Worm (Caenorhabditis elegans) whole organism, L2 larva: ENCODE results near the gene che-10.

Experiments
- C34F6.9 ChIP-seq: fragments of 150-350 bp; optimal IDR thresholded peaks from 2 replicates; lab custom pipeline; 2014; ENCODE audit warnings: missing biosample characterization, missing genetic modification characterization
- F13H6.1 ChIP-seq: sonication (generic microtip); optimal IDR thresholded peaks from 2 replicates; lab custom pipeline; 2016; ENCODE audit warnings: missing genetic modification characterization, missing compliant biosample characterization
- R02D3.7 ChIP-seq: fragments of 150-350 bp; optimal IDR thresholded peaks from 2 replicates; lab custom pipeline; 2014; ENCODE audit warnings: missing biosample characterization, missing genetic modification characterization
- Y55F3AM.14 ChIP-seq: fragments of 200-800 bp; sonication (Bioruptor generic); optimal IDR thresholded peaks from 2 replicates; lab custom pipeline; 2018; ENCODE audit warnings: mild to moderate bottlenecking, missing genetic modification characterization, missing compliant biosample characterization
- ZK546.5 ChIP-seq: sonication (generic microtip); optimal IDR thresholded peaks from 2 replicates; lab custom pipeline; 2017; ENCODE audit warnings: missing biosample characterization, missing genetic modification characterization
- alr-1 ChIP-seq: fragments of 150-350 bp; optimal IDR thresholded peaks from 2 replicates; lab custom pipeline; 2014; ENCODE audit warnings: missing biosample characterization, missing genetic modification characterization
- aly-2 ChIP-seq: fragments of 150-350 bp; optimal IDR thresholded peaks from 2 replicates; lab custom pipeline; 2014; ENCODE audit warnings: missing biosample characterization, missing genetic modification characterization
- ama-1 ChIP-seq: fragments of 150-350 bp; optimal IDR thresholded peaks from 2 replicates; lab custom pipeline; 2018; ENCODE audit warnings: inconsistent platforms
- blmp-1 ChIP-seq: sonication (generic microtip); optimal IDR thresholded peaks from 2 replicates; lab custom pipeline; 2017; ENCODE audit warnings: missing genetic modification characterization, mild to moderate bottlenecking, missing compliant biosample characterization, antibody characterized with exemption, moderate library complexity; ENCODE audit not compliant: insufficient read depth
- ceh-16 ChIP-seq: fragments of 150-350 bp; optimal IDR thresholded peaks from 2 replicates; lab custom pipeline; 2014; ENCODE audit warnings: missing biosample characterization, missing genetic modification characterization
- ceh-82 ChIP-seq: fragments of 150-350 bp; optimal IDR thresholded peaks from 2 replicates; lab custom pipeline; 2014; ENCODE audit warnings: missing biosample characterization, missing genetic modification characterization
- crh-2 ChIP-seq: sonication (generic microtip); optimal IDR thresholded peaks from 2 replicates; lab custom pipeline; 2017; ENCODE audit warnings: missing biosample characterization, missing genetic modification characterization
- dmd-4 ChIP-seq: sonication (generic microtip); optimal IDR thresholded peaks from 2 replicates; lab custom pipeline; 2017; ENCODE audit warnings: missing biosample characterization, missing genetic modification characterization
- egl-27 ChIP-seq: sonication (generic microtip); optimal IDR thresholded peaks from 3 replicates; lab custom pipeline; 2017; ENCODE audit warnings: missing biosample characterization, missing genetic modification reagents, missing genetic modification characterization
- elt-1 ChIP-seq: fragments of 150-350 bp; optimal IDR thresholded peaks from 2 replicates; lab custom pipeline; 2014; ENCODE audit warnings: missing biosample characterization, missing genetic modification characterization
- elt-3 ChIP-seq: sonication (generic microtip); optimal IDR thresholded peaks from 2 replicates; lab custom pipeline; 2017; ENCODE audit warnings: missing biosample characterization, missing genetic modification characterization
- fos-1 ChIP-seq: fragments of 150-350 bp; optimal IDR thresholded peaks from 2 replicates; lab custom pipeline; 2014; ENCODE audit warnings: missing biosample characterization, missing genetic modification characterization
- gmeb-1 ChIP-seq: fragments of 150-350 bp; optimal IDR thresholded peaks from 2 replicates; lab custom pipeline; 2014; ENCODE audit warnings: missing biosample characterization, missing genetic modification characterization
- lin-11 ChIP-seq: fragments of 150-350 bp; sonication (generic microtip); optimal IDR thresholded peaks from 2 replicates; lab custom pipeline; 2014; ENCODE audit warnings: missing biosample characterization, missing genetic modification characterization, inconsistent platforms, mixed read lengths
- lin-13 ChIP-seq: fragments of 150-350 bp; optimal IDR thresholded peaks from 2 replicates; lab custom pipeline; 2014; ENCODE audit warnings: missing biosample characterization, missing genetic modification reagents, missing genetic modification characterization
- lin-39 ChIP-seq: fragments of 150-350 bp; optimal IDR thresholded peaks from 2 replicates; lab custom pipeline; 2014; ENCODE audit warnings: missing biosample characterization, missing genetic modification reagents, missing genetic modification characterization
- lsy-2 ChIP-seq, 2 experiments: fragments of 150-350 bp in 1 of 2; sonication (generic microtip) in 1 of 2; optimal IDR thresholded peaks; 2 replicates each; lab custom pipeline; 2014 to 2017; ENCODE audit warnings: missing biosample characterization in 2 of 2, missing genetic modification characterization in 2 of 2
- mab-5 ChIP-seq: fragments of 150-350 bp; optimal IDR thresholded peaks from 2 replicates; lab custom pipeline; 2014; ENCODE audit warnings: missing biosample characterization, missing genetic modification characterization
- mbf-1 ChIP-seq: sonication (generic microtip); optimal IDR thresholded peaks from 2 replicates; lab custom pipeline; 2017; ENCODE audit warnings: missing biosample characterization, missing genetic modification characterization
- mdl-1 ChIP-seq, 2 experiments: fragments of 150-350 bp in 1 of 2; sonication (generic microtip) in 1 of 2; optimal IDR thresholded peaks; 2 replicates each; lab custom pipeline; 2017; ENCODE audit warnings: missing biosample characterization in 2 of 2, missing genetic modification characterization in 2 of 2
- nhr-10 ChIP-seq: sonication (generic microtip); optimal IDR thresholded peaks from 2 replicates; lab custom pipeline; 2017; ENCODE audit warnings: missing biosample characterization, missing genetic modification characterization
- nhr-11 ChIP-seq: fragments of 150-350 bp; optimal IDR thresholded peaks from 2 replicates; lab custom pipeline; 2014; ENCODE audit warnings: missing biosample characterization, missing genetic modification characterization
- nhr-12 ChIP-seq: fragments of 150-350 bp; optimal IDR thresholded peaks from 2 replicates; lab custom pipeline; 2014; ENCODE audit warnings: missing biosample characterization, missing genetic modification characterization
- nhr-129 ChIP-seq: fragments of 150-350 bp; optimal IDR thresholded peaks from 2 replicates; lab custom pipeline; 2014; ENCODE audit warnings: missing biosample characterization, missing genetic modification characterization
- nhr-21 ChIP-seq: fragments of 150-350 bp; optimal IDR thresholded peaks from 2 replicates; lab custom pipeline; 2014; ENCODE audit warnings: missing biosample characterization, missing genetic modification characterization
- nhr-23 ChIP-seq: fragments of 150-350 bp; optimal IDR thresholded peaks from 2 replicates; lab custom pipeline; 2014; ENCODE audit warnings: missing biosample characterization, missing genetic modification reagents, missing genetic modification characterization
- nhr-237 ChIP-seq: fragments of 150-350 bp; optimal IDR thresholded peaks from 2 replicates; lab custom pipeline; 2014; ENCODE audit warnings: missing biosample characterization, missing genetic modification characterization
- nhr-25 ChIP-seq: fragments of 150-350 bp; sonication (generic microtip); optimal IDR thresholded peaks from 3 replicates; lab custom pipeline; 2014; ENCODE audit warnings: missing biosample characterization, missing genetic modification characterization
- nhr-6 ChIP-seq: fragments of 150-350 bp; optimal IDR thresholded peaks from 2 replicates; lab custom pipeline; 2014; ENCODE audit warnings: missing biosample characterization, missing genetic modification characterization
- nhr-77 ChIP-seq: fragments of 150-350 bp; optimal IDR thresholded peaks from 2 replicates; lab custom pipeline; 2014; ENCODE audit warnings: missing biosample characterization, missing genetic modification characterization
- peb-1 ChIP-seq: fragments of 150-350 bp; optimal IDR thresholded peaks from 2 replicates; lab custom pipeline; 2014; ENCODE audit warnings: missing biosample characterization, missing genetic modification characterization
- sem-4 ChIP-seq: fragments of 150-350 bp; optimal IDR thresholded peaks from 2 replicates; lab custom pipeline; 2014; ENCODE audit warnings: missing biosample characterization, missing genetic modification reagents, missing genetic modification characterization
- skn-1 ChIP-seq: sonication (generic microtip); optimal IDR thresholded peaks from 2 replicates; lab custom pipeline; 2017; ENCODE audit warnings: missing biosample characterization, missing genetic modification characterization
- sma-3 ChIP-seq: sonication (generic microtip); optimal IDR thresholded peaks from 2 replicates; lab custom pipeline; 2016; ENCODE audit warnings: missing genetic modification reagents, missing genetic modification characterization, missing compliant biosample characterization
- sma-9 ChIP-seq, 2 experiments: fragments of 150-350 bp in 1 of 2; sonication (generic microtip) in 1 of 2; optimal IDR thresholded peaks; 2 replicates each; lab custom pipeline; 2014 to 2016; ENCODE audit warnings: missing genetic modification characterization in 2 of 2, mild to moderate bottlenecking in 1 of 2, missing biosample characterization in 1 of 2, missing compliant biosample characterization in 1 of 2, missing genetic modification reagents in 1 of 2, moderate library complexity in 1 of 2
- snpc-4 ChIP-seq: fragments of 150-350 bp; optimal IDR thresholded peaks from 2 replicates; lab custom pipeline; 2014; ENCODE audit warnings: missing biosample characterization, missing genetic modification characterization
- unc-39 ChIP-seq: fragments of 150-350 bp; optimal IDR thresholded peaks from 2 replicates; lab custom pipeline; 2014; ENCODE audit warnings: missing biosample characterization, missing genetic modification characterization
- unc-55 ChIP-seq: fragments of 150-350 bp; sonication (generic microtip); optimal IDR thresholded peaks from 3 replicates; lab custom pipeline; 2014; ENCODE audit warnings: missing biosample characterization, missing genetic modification reagents, missing genetic modification characterization
- unc-62 ChIP-seq: fragments of 150-350 bp; optimal IDR thresholded peaks from 2 replicates; lab custom pipeline; 2014; ENCODE audit warnings: missing biosample characterization, missing genetic modification reagents, missing genetic modification characterization
- zag-1 ChIP-seq: fragments of 150-350 bp; optimal IDR thresholded peaks from 2 replicates; lab custom pipeline; 2014; ENCODE audit warnings: missing biosample characterization, missing genetic modification characterization
- ztf-1 ChIP-seq: fragments of 200-800 bp; sonication (Bioruptor generic); conservative IDR thresholded peaks from 2 replicates; pipeline ENCODE4 v1.3.6; 2022; ENCODE audit warnings: missing genetic modification characterization, missing compliant biosample characterization
- ztf-11 ChIP-seq: sonication (generic microtip); optimal IDR thresholded peaks from 2 replicates; lab custom pipeline; 2017; ENCODE audit warnings: missing biosample characterization, missing genetic modification characterization
- ztf-4 ChIP-seq: fragments of 150-350 bp; optimal IDR thresholded peaks from 2 replicates; lab custom pipeline; 2014; ENCODE audit warnings: missing biosample characterization, missing genetic modification characterization

The che-10 gene

DNA sequence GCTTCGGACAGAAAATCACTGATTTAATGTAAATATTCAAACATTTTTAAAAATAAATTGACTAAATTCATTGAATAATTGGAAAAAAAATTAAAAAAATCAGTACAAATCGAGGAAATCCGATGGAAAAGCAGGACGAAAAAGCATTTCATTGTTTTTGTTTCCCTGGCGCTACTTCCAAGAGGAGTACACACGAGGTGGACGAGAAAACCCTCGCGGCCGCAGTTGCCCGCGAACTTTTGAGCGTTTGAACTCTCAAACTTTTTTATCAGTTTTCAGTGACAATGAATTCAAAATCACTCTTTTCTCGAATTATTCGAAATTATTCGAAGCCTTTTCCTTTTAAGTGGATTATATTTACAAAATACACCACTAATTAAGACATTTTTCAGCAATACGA is 35.1 kb downstream of the che-10 start, which contains the start of gene F35D11.4:
TSS of gene F35D11.4 (plus strand) at position 393 of the 400 bp plus-strand sequence.
- no peak for TF ChIP-seq ama-1
- peak; percentile 42 to 81 for TF ChIP-seq lsy-2 (tag; optimal IDR thresholded peaks at IDR 0.05; lab: Kevin White, UChicago)
- peak; percentile 68 for TF ChIP-seq crh-2 (tag; lab: Kevin White, UChicago)
- no peak for TF ChIP-seq aly-2 (tag; lab: Kevin White, UChicago)
- TF ChIP-seq nhr-6: no peak
- no peak for TF ChIP-seq nhr-11
- no peak for TF ChIP-seq alr-1
- peak; percentile 49 for TF ChIP-seq nhr-129 (tag; lab: Kevin White, UChicago)
- TF ChIP-seq R02D3.7 (tag; lab: Kevin White, UChicago): no peak
- no peak for TF ChIP-seq nhr-10 (tag; lab: Kevin White, UChicago)
- TF ChIP-seq egl-27 (tag; lab: Kevin White, UChicago): no peak
- TF ChIP-seq lin-13 (GFP tag; lab: Kevin White, UChicago): peak; percentile 54
- peak; percentile 88 for TF ChIP-seq gmeb-1 (tag; lab: Kevin White, UChicago)
- peak; percentile 80 for TF ChIP-seq unc-55
- no peak for TF ChIP-seq elt-1 (tag; lab: Kevin White, UChicago)
- no peak for TF ChIP-seq nhr-12
- no peak for TF ChIP-seq nhr-23 (tag; lab: Kevin White, UChicago)
- TF ChIP-seq fos-1 (tag; lab: Kevin White, UChicago): peak; percentile 72
- TF ChIP-seq unc-62 (GFP tag; lab: Kevin White, UChicago): no peak
- no peak for TF ChIP-seq blmp-1 (tag; lab: Kevin White, UChicago)
- TF ChIP-seq sma-9 (GFP tag; optimal IDR thresholded peaks at IDR 0.05; lab: Kevin White, UChicago): peak; percentile 78
- no peak for TF ChIP-seq sma-9 (tag; optimal IDR thresholded peaks at IDR 0.05; lab: Kevin White, UChicago)
- TF ChIP-seq elt-3 (tag; lab: Kevin White, UChicago): no peak
- TF ChIP-seq peb-1 (tag; lab: Kevin White, UChicago): no peak
- peak; percentile 58 for TF ChIP-seq snpc-4 (tag; lab: Kevin White, UChicago)
- TF ChIP-seq ZK546.5 (tag; lab: Kevin White, UChicago): no peak
- no peak for TF ChIP-seq unc-39
- no peak for TF ChIP-seq ztf-4
- no peak for TF ChIP-seq lin-39 (tag; lab: Kevin White, UChicago)
- peak; percentile 87 for TF ChIP-seq sma-3 (GFP tag; lab: Kevin White, UChicago)
- TF ChIP-seq mdl-1 (tag; optimal IDR thresholded peaks at IDR 0.05; lab: Kevin White, UChicago): no peak
- no peak for TF ChIP-seq skn-1 (tag; lab: Kevin White, UChicago)
- no peak for TF ChIP-seq Y55F3AM.14 (GFP tag; lab: Kevin White, UChicago)
- no peak for TF ChIP-seq ztf-11 (tag; lab: Kevin White, UChicago)
- peak; percentile 8 for TF ChIP-seq lin-11
- no peak for TF ChIP-seq ceh-16 (tag; lab: Kevin White, UChicago)
- TF ChIP-seq nhr-237 (tag; lab: Kevin White, UChicago): no peak
- TF ChIP-seq nhr-77 (tag; lab: Kevin White, UChicago): no peak
- TF ChIP-seq dmd-4 (tag; lab: Kevin White, UChicago): no peak
- peak; percentile 57 for TF ChIP-seq sem-4
- TF ChIP-seq nhr-25: peak; percentile 72
- peak; percentile 76 for TF ChIP-seq F13H6.1
- peak; percentile 47 for TF ChIP-seq nhr-21 (tag; lab: Kevin White, UChicago)
- TF ChIP-seq mab-5 (tag; lab: Kevin White, UChicago): peak; percentile 6
- TF ChIP-seq ztf-1 (GFP tag; lab: Robert Waterston, UW): no peak
- peak; percentile 72 for TF ChIP-seq C34F6.9
- no peak for TF ChIP-seq mbf-1
- no peak for TF ChIP-seq ceh-82
- TF ChIP-seq zag-1 (tag; lab: Kevin White, UChicago): no peak
